Worm (Caenorhabditis elegans): ENCODE data around the gene oig-2.

oig-2 gene

ce11 chrII:12968448-12968969 is 39.5 kb downstream of the oig-2 start:
- TF ChIP-seq ztf-29 (GFP tag; IDR thresholded peaks at IDR 0.05) (no peak), tab-1 (GFP tag; IDR thresholded peaks at IDR 0.05) (no peak), ref-1 (GFP tag; conservative IDR thresholded peaks at IDR 0.05) (no peak), klf-2 (GFP tag; conservative IDR thresholded peaks at IDR 0.05) (no peak), med-1 (GFP tag; optimal IDR thresholded peaks at IDR 0.05; ENCODE audit: insufficient read depth) (no peak), T22C8.4 (GFP tag; IDR thresholded peaks at IDR 0.05) (no peak), cog-1 (tag; optimal IDR thresholded peaks at IDR 0.05) (no peak)

ce11 chrII:12966274-12966673 is 41.7 kb downstream of the oig-2 start:
- TF ChIP-seq ref-1 (GFP tag; conservative IDR thresholded peaks at IDR 0.05) (no peak), T22C8.4 (GFP tag; IDR thresholded peaks at IDR 0.05) (no peak), ztf-29 (GFP tag; IDR thresholded peaks at IDR 0.05) (no peak), klf-2 (GFP tag; conservative IDR thresholded peaks at IDR 0.05) (no peak), med-1 (GFP tag; optimal IDR thresholded peaks at IDR 0.05; ENCODE audit: insufficient read depth) (no peak), cog-1 (tag; optimal IDR thresholded peaks at IDR 0.05) (no peak), ztf-23 (GFP tag; IDR thresholded peaks at IDR 0.05) (no peak), flt-1 (GFP tag; IDR thresholded peaks at IDR 0.05) (no peak), tab-1 (GFP tag; IDR thresholded peaks at IDR 0.05) (no peak)

- TF ChIP-seq ref-1 (GFP tag; conservative IDR thresholded peaks at IDR 0.05) = no peak
- no peak for TF ChIP-seq flt-1 (GFP tag; IDR thresholded peaks at IDR 0.05)
- no peak for TF ChIP-seq klf-2 (GFP tag; conservative IDR thresholded peaks at IDR 0.05)
- no peak for TF ChIP-seq med-1 (GFP tag; optimal IDR thresholded peaks at IDR 0.05; ENCODE audit: insufficient read depth)
- no peak for TF ChIP-seq ztf-23 (GFP tag; IDR thresholded peaks at IDR 0.05)
- TF ChIP-seq cog-1 (tag; optimal IDR thresholded peaks at IDR 0.05) = no peak
- TF ChIP-seq tab-1 (GFP tag; IDR thresholded peaks at IDR 0.05) = no peak
- no peak for TF ChIP-seq ztf-29 (GFP tag; IDR thresholded peaks at IDR 0.05)
- no peak for TF ChIP-seq T22C8.4 (GFP tag; IDR thresholded peaks at IDR 0.05)
Measured at ce11 chrII:12965589-12965988, 42.4 kb downstream of the oig-2 start.

ce11 chrII:12965538-12965588 is 42.6 kb downstream of the oig-2 start, which contains the start of gene ptr-18:
Gene ptr-18, plus strand, starts transcription at chrII:12965546.
- TF ChIP-seq cog-1 (tag; optimal IDR thresholded peaks at IDR 0.05) (no peak), med-1 (GFP tag; optimal IDR thresholded peaks at IDR 0.05; ENCODE audit: insufficient read depth) (no peak), klf-2 (GFP tag; conservative IDR thresholded peaks at IDR 0.05) (no peak), ref-1 (GFP tag; conservative IDR thresholded peaks at IDR 0.05) (no peak), tab-1 (GFP tag; IDR thresholded peaks at IDR 0.05) (no peak), ztf-29 (GFP tag; IDR thresholded peaks at IDR 0.05) (no peak), flt-1 (GFP tag; IDR thresholded peaks at IDR 0.05) (no peak), T22C8.4 (GFP tag; IDR thresholded peaks at IDR 0.05) (no peak), ztf-23 (GFP tag; IDR thresholded peaks at IDR 0.05) (no peak)

- TF ChIP-seq cog-1 (tag; optimal IDR thresholded peaks at IDR 0.05) (no peak), flt-1 (GFP tag; IDR thresholded peaks at IDR 0.05) (no peak), ztf-29 (GFP tag; IDR thresholded peaks at IDR 0.05) (no peak), ztf-23 (GFP tag; IDR thresholded peaks at IDR 0.05) (no peak), ref-1 (GFP tag; conservative IDR thresholded peaks at IDR 0.05) (no peak), klf-2 (GFP tag; conservative IDR thresholded peaks at IDR 0.05) (no peak), tab-1 (GFP tag; IDR thresholded peaks at IDR 0.05) (no peak), med-1 (GFP tag; optimal IDR thresholded peaks at IDR 0.05; ENCODE audit: insufficient read depth) (no peak), T22C8.4 (GFP tag; IDR thresholded peaks at IDR 0.05) (no peak)
Measured at ce11 chrII:12965138-12965537, 42.8 kb downstream of the oig-2 start.

ce11 chrII:12961743-12962142 is 46.2 kb downstream of the oig-2 start:
- no peak for TF ChIP-seq tab-1 (GFP tag; IDR thresholded peaks at IDR 0.05)

ce11 chrII:12961293-12961692 is 46.7 kb downstream of the oig-2 start:
- TF ChIP-seq ztf-23 (GFP tag; IDR thresholded peaks at IDR 0.05) (no peak), flt-1 (GFP tag; IDR thresholded peaks at IDR 0.05) (no peak)

- TF ChIP-seq cog-1 (tag; optimal IDR thresholded peaks at IDR 0.05) (no peak), tab-1 (GFP tag; IDR thresholded peaks at IDR 0.05) (no peak), flt-1 (GFP tag; IDR thresholded peaks at IDR 0.05) (no peak)
Measured at ce11 chrII:12960206-12960605, 47.8 kb downstream of the oig-2 start.

Measured in whole organism, midembryonic.